Worm (Caenorhabditis elegans) whole organism, young adult: ENCODE measurements around the gene F17C11.12.

Source experiments
- F39B2.1 ChIP-seq: fragments of 200-800 bp; sonication (Bioruptor generic); IDR thresholded peaks from 2 replicates; pipeline ENCODE4 v1.3.6; 2022; ENCODE audit warnings: missing genetic modification reagents, missing genetic modification characterization, missing compliant biosample characterization
- F49E8.2 ChIP-seq: sonication (generic microtip); optimal IDR thresholded peaks from 3 replicates; lab custom pipeline; 2017; ENCODE audit warnings: missing genetic modification characterization, mild to moderate bottlenecking, missing compliant biosample characterization, antibody characterized with exemption, moderate library complexity; ENCODE audit not compliant: insufficient read depth
- F57C9.4 ChIP-seq: sonication (generic microtip); optimal IDR thresholded peaks from 2 replicates; lab custom pipeline; 2017; ENCODE audit warnings: mild to moderate bottlenecking, missing genetic modification characterization, missing compliant biosample characterization
- K11D2.4 ChIP-seq: fragments of 200-800 bp; sonication (Bioruptor generic); IDR thresholded peaks from 2 replicates; pipeline ENCODE4 v1.3.6; 2022; ENCODE audit warnings: missing genetic modification reagents, missing genetic modification characterization, missing compliant biosample characterization
- Y53G8AR.9 ChIP-seq: fragments of 200-800 bp; sonication (Bioruptor generic); conservative IDR thresholded peaks from 2 replicates; pipeline ENCODE4 v1.3.6; 2022; ENCODE audit warnings: missing genetic modification reagents, missing genetic modification characterization, missing compliant biosample characterization
- Y56A3A.18 ChIP-seq: fragments of 200-800 bp; sonication (Bioruptor generic); IDR thresholded peaks from 2 replicates; pipeline ENCODE4 v1.3.6; 2022; ENCODE audit warnings: missing genetic modification reagents, missing genetic modification characterization, missing compliant biosample characterization
- Y67H2A.10 ChIP-seq: fragments of 200-800 bp; sonication (Bioruptor generic); conservative IDR thresholded peaks from 2 replicates; pipeline ENCODE4 v1.3.6; 2022; ENCODE audit warnings: missing genetic modification reagents, missing genetic modification characterization, missing compliant biosample characterization
- Y79H2A.3 ChIP-seq: fragments of 200-800 bp; sonication (Bioruptor generic); conservative IDR thresholded peaks from 2 replicates; pipeline ENCODE4 v1.3.6; 2022; ENCODE audit warnings: missing genetic modification reagents, missing genetic modification characterization, missing compliant biosample characterization
- ZK185.1 ChIP-seq: sonication (generic microtip); optimal IDR thresholded peaks from 2 replicates; lab custom pipeline; 2016; ENCODE audit warnings: mild to moderate bottlenecking, missing genetic modification characterization, missing compliant biosample characterization; ENCODE audit not compliant: poor library complexity, severe bottlenecking
- akir-1 ChIP-seq: fragments of 200-800 bp; sonication (Bioruptor generic); optimal IDR thresholded peaks from 2 replicates; lab custom pipeline; 2018; ENCODE audit warnings: mild to moderate bottlenecking, missing genetic modification characterization, moderate library complexity, missing compliant biosample characterization
- ama-1 ChIP-seq, 3 experiments: fragments of 150-350 bp in 1 of 3; sonication (generic microtip) in 2 of 3; optimal IDR thresholded peaks; 2 replicates each; lab custom pipeline; 2014 to 2018; ENCODE audit warnings: missing biosample characterization in 2 of 3, missing genetic modification characterization in 2 of 3, missing genetic modification reagents in 2 of 3
- atf-7 ChIP-seq: sonication (generic microtip); optimal IDR thresholded peaks from 2 replicates; lab custom pipeline; 2017; ENCODE audit warnings: mild to moderate bottlenecking, missing genetic modification characterization, missing compliant biosample characterization
- bed-1 ChIP-seq: fragments of 200-800 bp; sonication (Bioruptor generic); IDR thresholded peaks from 2 replicates; pipeline ENCODE4 v1.3.6; 2022; ENCODE audit warnings: missing genetic modification reagents, missing genetic modification characterization, missing compliant biosample characterization
- ccch-3 ChIP-seq: fragments of 200-800 bp; sonication (Bioruptor generic); optimal IDR thresholded peaks from 2 replicates; lab custom pipeline; 2018; ENCODE audit warnings: mild to moderate bottlenecking, missing genetic modification characterization, missing compliant biosample characterization
- cebp-2 ChIP-seq: fragments of 200-800 bp; sonication (Bioruptor generic); IDR thresholded peaks from 2 replicates; pipeline ENCODE4 v1.3.6; 2022; ENCODE audit warnings: missing genetic modification characterization, missing compliant biosample characterization
- ceh-27 ChIP-seq: fragments of 200-800 bp; sonication (Bioruptor generic); optimal IDR thresholded peaks from 2 replicates; lab custom pipeline; 2018; ENCODE audit warnings: mild to moderate bottlenecking, missing genetic modification characterization, moderate library complexity, missing compliant biosample characterization
- ceh-91 ChIP-seq: fragments of 200-800 bp; sonication (Bioruptor generic); IDR thresholded peaks from 2 replicates; pipeline ENCODE4 v1.3.6; 2022; ENCODE audit warnings: missing genetic modification reagents, missing genetic modification characterization, missing compliant biosample characterization
- die-1 ChIP-seq: sonication (generic microtip); optimal IDR thresholded peaks from 2 replicates; lab custom pipeline; 2016; ENCODE audit warnings: missing genotype, mild to moderate bottlenecking, missing genetic modification characterization, missing compliant biosample characterization
- dox-1 ChIP-seq: fragments of 200-800 bp; sonication (Bioruptor generic); IDR thresholded peaks from 2 replicates; pipeline ENCODE4 v1.3.6; 2022; ENCODE audit warnings: missing genetic modification reagents, missing genetic modification characterization, missing compliant biosample characterization
- dpff-1 ChIP-seq: sonication (generic microtip); optimal IDR thresholded peaks from 2 replicates; lab custom pipeline; 2017; ENCODE audit warnings: mild to moderate bottlenecking, missing genetic modification characterization, missing compliant biosample characterization
- efl-1 ChIP-seq: fragments of 150-350 bp; optimal IDR thresholded peaks from 2 replicates; lab custom pipeline; 2014; ENCODE audit warnings: missing biosample characterization, missing genetic modification reagents, missing genetic modification characterization
- fkh-3 ChIP-seq: sonication (generic microtip); optimal IDR thresholded peaks from 2 replicates; lab custom pipeline; 2016; ENCODE audit warnings: mild to moderate bottlenecking, missing genetic modification characterization, missing compliant biosample characterization
- gei-17 ChIP-seq: fragments of 200-800 bp; sonication (Bioruptor generic); optimal IDR thresholded peaks from 2 replicates; lab custom pipeline; 2018; ENCODE audit warnings: mild to moderate bottlenecking, missing genetic modification characterization, missing compliant biosample characterization
- him-1 ChIP-seq: sonication (generic microtip); optimal IDR thresholded peaks from 2 replicates; lab custom pipeline; 2016; ENCODE audit warnings: missing genotype, missing genetic modification reagents, missing genetic modification characterization, missing compliant biosample characterization
- hmg-20 ChIP-seq: fragments of 200-800 bp; sonication (Bioruptor generic); IDR thresholded peaks from 2 replicates; pipeline ENCODE4 v1.3.6; 2022; ENCODE audit warnings: missing genetic modification reagents, missing genetic modification characterization, missing compliant biosample characterization
- hsf-1 ChIP-seq: fragments of 200-800 bp; sonication (Bioruptor generic); IDR thresholded peaks from 2 replicates; pipeline ENCODE4 v1.3.6; 2022; ENCODE audit warnings: missing genetic modification reagents, missing genetic modification characterization, missing compliant biosample characterization
- lag-1 ChIP-seq: fragments of 200-800 bp; sonication (Bioruptor generic); IDR thresholded peaks from 2 replicates; pipeline ENCODE4 v1.3.6; 2022; ENCODE audit warnings: missing genetic modification reagents, missing genetic modification characterization, missing compliant biosample characterization
- let-526 ChIP-seq: fragments of 200-800 bp; sonication (Bioruptor generic); IDR thresholded peaks from 2 replicates; pipeline ENCODE4 v1.3.6; 2022; ENCODE audit warnings: missing genetic modification reagents, missing genetic modification characterization, missing compliant biosample characterization
- lin-40 ChIP-seq: sonication (generic microtip); optimal IDR thresholded peaks from 2 replicates; lab custom pipeline; 2016; ENCODE audit warnings: missing genetic modification characterization, mild to moderate bottlenecking, missing compliant biosample characterization, missing genotype, missing genetic modification reagents
- nfyb-1 ChIP-seq: fragments of 200-800 bp; sonication (Bioruptor generic); IDR thresholded peaks from 2 replicates; pipeline ENCODE4 v1.3.6; 2022; ENCODE audit warnings: missing genetic modification reagents, missing genetic modification characterization, missing compliant biosample characterization
- nhr-80 ChIP-seq: sonication (generic microtip); optimal IDR thresholded peaks from 2 replicates; lab custom pipeline; 2016; ENCODE audit warnings: missing genetic modification characterization, missing compliant biosample characterization
- pbrm-1 ChIP-seq: fragments of 200-800 bp; sonication (Bioruptor generic); IDR thresholded peaks from 2 replicates; pipeline ENCODE4 v1.3.6; 2022; ENCODE audit warnings: missing genetic modification reagents, missing genetic modification characterization, missing compliant biosample characterization
- sea-2 ChIP-seq: fragments of 200-800 bp; sonication (Bioruptor generic); IDR thresholded peaks from 2 replicates; pipeline ENCODE4 v1.3.6; 2022; ENCODE audit warnings: missing genetic modification characterization, missing compliant biosample characterization
- snpc-1.1 ChIP-seq: sonication (generic microtip); optimal IDR thresholded peaks from 2 replicates; lab custom pipeline; 2017; ENCODE audit warnings: missing genetic modification characterization, mild to moderate bottlenecking, missing compliant biosample characterization, antibody characterized with exemption, moderate library complexity, missing genotype, missing genetic modification reagents; ENCODE audit not compliant: insufficient read depth
- tbp1 ChIP-seq: fragments of 200-800 bp; sonication (Bioruptor generic); optimal IDR thresholded peaks from 2 replicates; lab custom pipeline; 2018; ENCODE audit warnings: mild to moderate bottlenecking, missing genetic modification characterization, missing compliant biosample characterization
- tlf-1 ChIP-seq: fragments of 200-800 bp; sonication (Bioruptor generic); optimal IDR thresholded peaks from 2 replicates; lab custom pipeline; 2018; ENCODE audit warnings: mild to moderate bottlenecking, missing genetic modification characterization, missing compliant biosample characterization
- ztf-28 ChIP-seq: fragments of 200-800 bp; sonication (Bioruptor generic); IDR thresholded peaks from 2 replicates; pipeline ENCODE4 v1.3.6; 2022; ENCODE audit warnings: missing genetic modification reagents, missing genetic modification characterization, missing compliant biosample characterization

The F17C11.12 gene

ce11 chrV:10937294-10937693, 574 bp upstream of the F17C11.12 start (continued):
- TF ChIP-seq hsf-1 (GFP tag; lab: Robert Waterston, UW) (no peak), fkh-3 (tag; lab: Kevin White, UChicago) (no peak), gei-17 (no peak), dpff-1 (tag; lab: Kevin White, UChicago) (no peak), nfyb-1 (GFP tag; lab: Robert Waterston, UW) (peak; percentile 80), bed-1 (no peak), Y67H2A.10 (GFP tag; lab: Robert Waterston, UW) (no peak), sea-2 (GFP tag; lab: Robert Waterston, UW) (no peak), efl-1 (GFP tag; lab: Kevin White, UChicago) (no peak), die-1 (no peak), nhr-80 (no peak), pbrm-1 (GFP tag; lab: Robert Waterston, UW) (no peak), K11D2.4 (no peak), F39B2.1 (no peak), ZK185.1 (tag; lab: Kevin White, UChicago) (no peak), ccch-3 (GFP tag; lab: Kevin White, UChicago) (no peak)

ce11 chrV:10932411-10932810, 4.3 kb downstream of the F17C11.12 start, which contains the start of gene F58B4.5:
TSS of gene F58B4.5 (plus strand) at chrV:10932693.
- TF ChIP-seq ama-1 (optimal IDR thresholded peaks at IDR 0.05; lab: Kevin White, UChicago): no peak
- TF ChIP-seq ama-1 (GFP tag; optimal IDR thresholded peaks at IDR 0.05; lab: Kevin White, UChicago): no peak
- peak; percentile 92 for TF ChIP-seq nhr-80
- TF ChIP-seq, all 124 proteins: peak for 1

ce11 chrV:10931189-10931588, 5.5 kb downstream of the F17C11.12 start, which contains the start of gene scvp-1:
TSS of gene scvp-1 (minus strand) at chrV:10931289.
- TF ChIP-seq Y56A3A.18: no peak
- TF ChIP-seq nfyb-1 (GFP tag; lab: Robert Waterston, UW): no peak
- TF ChIP-seq Y79H2A.3 (GFP tag; lab: Robert Waterston, UW): no peak
- TF ChIP-seq lag-1: no peak
- TF ChIP-seq cebp-2 (GFP tag; lab: Robert Waterston, UW): no peak
- TF ChIP-seq let-526 (GFP tag; lab: Robert Waterston, UW): no peak
- no peak for TF ChIP-seq F57C9.4
- TF ChIP-seq ceh-27 (GFP tag; lab: Kevin White, UChicago): no peak
- TF ChIP-seq lin-40 (tag; lab: Kevin White, UChicago): no peak
- TF ChIP-seq tlf-1 (GFP tag; lab: Kevin White, UChicago): no peak
- no peak for TF ChIP-seq hmg-20 (GFP tag; lab: Robert Waterston, UW)
- TF ChIP-seq ztf-28: no peak
- no peak for TF ChIP-seq snpc-1.1
- no peak for TF ChIP-seq die-1
- TF ChIP-seq dox-1: no peak
- no peak for TF ChIP-seq K11D2.4
- no peak for TF ChIP-seq tbp1 (GFP tag; lab: Kevin White, UChicago)

ce11 chrV:10929511-10929910, 7.2 kb downstream of the F17C11.12 start, which contains the start of gene F58B4.3:
TSS of gene F58B4.3 (plus strand) at chrV:10929811.
- no peak for TF ChIP-seq ceh-91 (GFP tag; lab: Robert Waterston, UW)
- no peak for TF ChIP-seq atf-7 (tag; lab: Kevin White, UChicago)
- TF ChIP-seq Y53G8AR.9: no peak
- no peak for TF ChIP-seq nfyb-1 (GFP tag; lab: Robert Waterston, UW)
- TF ChIP-seq F49E8.2 (tag; lab: Kevin White, UChicago): no peak
- no peak for TF ChIP-seq akir-1 (GFP tag; lab: Kevin White, UChicago)
- no peak for TF ChIP-seq him-1 (tag; lab: Kevin White, UChicago)
- no peak for TF ChIP-seq bed-1
- TF ChIP-seq, all 124 proteins: peak for 0
